Worm (Caenorhabditis elegans) whole organism, midembryonic: Measurements from ENCODE around the gene col-107.

ENCODE experiments used
- T22C8.4 ChIP-seq: fragments of 200-800 bp; sonication (Bioruptor generic); IDR thresholded peaks from 2 replicates; pipeline ENCODE4 v1.3.6; 2022; ENCODE audit warnings: missing genetic modification characterization, missing compliant biosample characterization
- cog-1 ChIP-seq: sonication (generic microtip); optimal IDR thresholded peaks from 2 replicates; lab custom pipeline; 2016; ENCODE audit warnings: missing genetic modification characterization, missing compliant biosample characterization
- flt-1 ChIP-seq: fragments of 200-800 bp; sonication (Bioruptor generic); IDR thresholded peaks from 2 replicates; pipeline ENCODE4 v1.3.6; 2022; ENCODE audit warnings: missing genetic modification characterization, missing compliant biosample characterization
- med-1 ChIP-seq: sonication (generic microtip); optimal IDR thresholded peaks from 2 replicates; lab custom pipeline; 2017; ENCODE audit warnings: missing genetic modification characterization, mild to moderate bottlenecking, missing compliant biosample characterization, antibody characterized with exemption, missing genetic modification reagents; ENCODE audit not compliant: insufficient read depth
- ref-1 ChIP-seq: fragments of 200-800 bp; sonication (Bioruptor generic); conservative IDR thresholded peaks from 2 replicates; pipeline ENCODE4 v1.3.6; 2022; ENCODE audit warnings: missing genetic modification reagents, missing genetic modification characterization, missing compliant biosample characterization
- tab-1 ChIP-seq: fragments of 200-800 bp; sonication (Bioruptor generic); IDR thresholded peaks from 2 replicates; pipeline ENCODE4 v1.3.6; 2022; ENCODE audit warnings: missing genetic modification characterization, missing compliant biosample characterization
- ztf-23 ChIP-seq: fragments of 200-800 bp; sonication (Bioruptor generic); IDR thresholded peaks from 2 replicates; pipeline ENCODE4 v1.3.6; 2022; ENCODE audit warnings: missing genetic modification reagents, missing genetic modification characterization, missing compliant biosample characterization
- ztf-29 ChIP-seq: fragments of 200-800 bp; sonication (Bioruptor generic); IDR thresholded peaks from 2 replicates; pipeline ENCODE4 v1.3.6; 2022; ENCODE audit warnings: missing genetic modification reagents, missing genetic modification characterization, missing compliant biosample characterization

DNA sequence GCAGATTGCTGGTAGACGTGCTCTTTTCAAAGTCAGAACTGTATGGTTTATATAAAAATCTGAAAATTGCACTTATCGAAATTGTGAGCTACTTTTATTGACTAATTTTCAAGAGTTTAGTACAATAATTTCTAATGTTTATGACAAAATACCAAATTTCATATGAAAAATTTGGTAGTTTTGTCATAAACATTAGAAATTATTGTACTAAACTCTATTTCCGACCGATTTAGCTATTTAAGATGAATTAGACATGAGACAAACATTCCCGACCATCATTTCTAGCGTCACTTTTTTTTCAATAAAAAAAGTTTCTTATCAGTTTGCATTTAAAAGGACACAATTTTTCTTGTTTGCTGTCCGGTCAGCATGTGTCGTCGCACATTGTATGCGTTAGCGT lies 2.1 kb downstream of the col-107 start, which contains the start of gene tag-244:
- no peak for TF ChIP-seq tab-1 (GFP tag; lab: Robert Waterston, UW)
- TF ChIP-seq flt-1, result no peak
- TF ChIP-seq ref-1 (GFP tag; lab: Robert Waterston, UW), result no peak
- no peak for TF ChIP-seq cog-1 (tag; lab: Kevin White, UChicago)
- TF ChIP-seq ztf-29 (GFP tag; lab: Robert Waterston, UW), result no peak
- TF ChIP-seq ztf-23 (GFP tag; lab: Robert Waterston, UW), result no peak
- TF ChIP-seq T22C8.4 (GFP tag; lab: Robert Waterston, UW), result no peak
- no peak for TF ChIP-seq med-1 (GFP tag; lab: Kevin White, UChicago)
